Worm (Caenorhabditis elegans) whole organism, L3 larva: Measurements from ENCODE around the gene Y62F5A.12.

Experiments used
- R02D3.7 ChIP-seq: fragments of 150-350 bp; optimal IDR thresholded peaks from 2 replicates; lab custom pipeline; 2014; ENCODE audit warnings: missing biosample characterization, missing genetic modification characterization
- ZK546.5 ChIP-seq: sonication (generic microtip); optimal IDR thresholded peaks from 2 replicates; lab custom pipeline; 2017; ENCODE audit warnings: missing biosample characterization, missing genetic modification characterization
- ama-1 ChIP-seq: fragments of 150-350 bp; optimal IDR thresholded peaks from 2 replicates; lab custom pipeline; 2018
- ceh-16 ChIP-seq: sonication (generic microtip); optimal IDR thresholded peaks from 2 replicates; lab custom pipeline; 2017; ENCODE audit warnings: missing biosample characterization, missing genetic modification characterization
- ceh-28 ChIP-seq: fragments of 150-350 bp; optimal IDR thresholded peaks from 2 replicates; lab custom pipeline; 2014; ENCODE audit warnings: missing biosample characterization, missing genetic modification reagents, missing genetic modification characterization
- ceh-82 ChIP-seq: fragments of 150-350 bp; optimal IDR thresholded peaks from 2 replicates; lab custom pipeline; 2014; ENCODE audit warnings: missing biosample characterization, missing genetic modification characterization
- egl-27 ChIP-seq: sonication (generic microtip); optimal IDR thresholded peaks from 4 replicates; lab custom pipeline; 2017; ENCODE audit warnings: missing biosample characterization, missing genetic modification reagents, missing genetic modification characterization
- egl-5 ChIP-seq: fragments of 150-350 bp; optimal IDR thresholded peaks from 2 replicates; lab custom pipeline; 2017; ENCODE audit warnings: missing biosample characterization, missing genetic modification reagents, missing genetic modification characterization, inconsistent platforms
- elt-1 ChIP-seq: fragments of 150-350 bp; optimal IDR thresholded peaks from 2 replicates; lab custom pipeline; 2014; ENCODE audit warnings: missing biosample characterization, missing genetic modification characterization
- elt-2 ChIP-seq: sonication (generic microtip); optimal IDR thresholded peaks from 2 replicates; lab custom pipeline; 2016; ENCODE audit warnings: missing genetic modification reagents, mild to moderate bottlenecking, missing genetic modification characterization, missing compliant biosample characterization
- elt-3 ChIP-seq, 3 experiments: fragments of 150-350 bp in 1 of 3; sonication (generic microtip) in 2 of 3; optimal IDR thresholded peaks; 2 replicates in 2 of 3; 4 replicates in 1 of 3; lab custom pipeline; 2014 to 2017; ENCODE audit warnings: missing biosample characterization in 3 of 3, missing genetic modification characterization in 3 of 3
- eor-1 ChIP-seq, 2 experiments: fragments of 150-350 bp; optimal IDR thresholded peaks; 2 replicates each; lab custom pipeline; 2014 to 2018; ENCODE audit warnings: missing biosample characterization in 2 of 2, missing genetic modification characterization in 2 of 2
- fkh-10 ChIP-seq: sonication (generic microtip); optimal IDR thresholded peaks from 2 replicates; lab custom pipeline; 2017; ENCODE audit warnings: missing biosample characterization, missing genetic modification reagents, missing genetic modification characterization
- fkh-2 ChIP-seq: fragments of 150-350 bp; optimal IDR thresholded peaks from 2 replicates; lab custom pipeline; 2014; ENCODE audit warnings: missing biosample characterization, missing genetic modification reagents, missing genetic modification characterization
- fos-1 ChIP-seq: fragments of 150-350 bp; optimal IDR thresholded peaks from 2 replicates; lab custom pipeline; 2014; ENCODE audit warnings: missing biosample characterization, missing genetic modification characterization
- hmg-11 ChIP-seq: sonication (generic microtip); optimal IDR thresholded peaks from 2 replicates; lab custom pipeline; 2016; ENCODE audit warnings: missing genetic modification characterization, missing compliant biosample characterization
- jun-1 ChIP-seq: fragments of 150-350 bp; optimal IDR thresholded peaks from 2 replicates; lab custom pipeline; 2014; ENCODE audit warnings: missing biosample characterization, missing genetic modification reagents, missing genetic modification characterization
- lin-15B ChIP-seq: fragments of 150-350 bp; optimal IDR thresholded peaks from 2 replicates; lab custom pipeline; 2014; ENCODE audit warnings: missing biosample characterization, missing genetic modification characterization
- lsy-12 ChIP-seq: sonication (generic microtip); optimal IDR thresholded peaks from 2 replicates; lab custom pipeline; 2016; ENCODE audit warnings: mild to moderate bottlenecking, missing genetic modification characterization, missing compliant biosample characterization
- mdl-1 ChIP-seq: fragments of 150-350 bp; optimal IDR thresholded peaks from 2 replicates; lab custom pipeline; 2014; ENCODE audit warnings: missing biosample characterization, missing genetic modification characterization
- nfya-1 ChIP-seq: sonication (generic microtip); optimal IDR thresholded peaks from 2 replicates; lab custom pipeline; 2017; ENCODE audit warnings: missing genetic modification characterization, mild to moderate bottlenecking, missing compliant biosample characterization, antibody characterized with exemption, moderate library complexity; ENCODE audit not compliant: insufficient read depth
- nhr-11 ChIP-seq: fragments of 150-350 bp; optimal IDR thresholded peaks from 2 replicates; lab custom pipeline; 2014; ENCODE audit warnings: missing biosample characterization, missing genetic modification characterization
- nhr-12 ChIP-seq: fragments of 150-350 bp; optimal IDR thresholded peaks from 2 replicates; lab custom pipeline; 2014; ENCODE audit warnings: missing biosample characterization, missing genetic modification characterization
- nhr-23 ChIP-seq: fragments of 150-350 bp; optimal IDR thresholded peaks from 2 replicates; lab custom pipeline; 2014; ENCODE audit warnings: missing biosample characterization, missing genetic modification reagents, missing genetic modification characterization
- nhr-237 ChIP-seq: fragments of 150-350 bp; optimal IDR thresholded peaks from 2 replicates; lab custom pipeline; 2014; ENCODE audit warnings: missing biosample characterization, missing genetic modification characterization
- nhr-25 ChIP-seq: sonication (generic microtip); optimal IDR thresholded peaks from 2 replicates; lab custom pipeline; 2017; ENCODE audit warnings: missing biosample characterization, missing genetic modification characterization
- nhr-43 ChIP-seq: sonication (generic microtip); optimal IDR thresholded peaks from 2 replicates; lab custom pipeline; 2016; ENCODE audit warnings: mild to moderate bottlenecking, missing genetic modification characterization, missing compliant biosample characterization; ENCODE audit not compliant: poor library complexity, severe bottlenecking
- nhr-76 ChIP-seq: fragments of 150-350 bp; sonication (generic microtip); optimal IDR thresholded peaks from 5 replicates; lab custom pipeline; 2014; ENCODE audit warnings: missing biosample characterization, missing genetic modification characterization
- nhr-77 ChIP-seq: fragments of 150-350 bp; optimal IDR thresholded peaks from 2 replicates; lab custom pipeline; 2014; ENCODE audit warnings: missing biosample characterization, missing genetic modification characterization
- pha-4 ChIP-seq: fragments of 150-350 bp; optimal IDR thresholded peaks from 2 replicates; lab custom pipeline; 2014; ENCODE audit warnings: missing biosample characterization, missing genetic modification reagents, missing genetic modification characterization
- pqm-1 ChIP-seq: fragments of 150-350 bp; optimal IDR thresholded peaks from 2 replicates; lab custom pipeline; 2017; ENCODE audit warnings: missing biosample characterization, missing genetic modification characterization, inconsistent platforms
- skn-1 ChIP-seq: fragments of 150-350 bp; optimal IDR thresholded peaks from 2 replicates; lab custom pipeline; 2014; ENCODE audit warnings: missing biosample characterization, missing genetic modification characterization
- snpc-4 ChIP-seq: fragments of 150-350 bp; optimal IDR thresholded peaks from 2 replicates; lab custom pipeline; 2014; ENCODE audit warnings: missing biosample characterization, missing genetic modification characterization
- tbx-2 ChIP-seq: sonication (generic microtip); optimal IDR thresholded peaks from 2 replicates; lab custom pipeline; 2016; ENCODE audit warnings: mild to moderate bottlenecking, missing genetic modification characterization, missing compliant biosample characterization
- zag-1 ChIP-seq: fragments of 150-350 bp; optimal IDR thresholded peaks from 2 replicates; lab custom pipeline; 2014; ENCODE audit warnings: missing biosample characterization, missing genetic modification characterization
- ztf-11 ChIP-seq: fragments of 150-350 bp; optimal IDR thresholded peaks from 2 replicates; lab custom pipeline; 2014; ENCODE audit warnings: missing biosample characterization, missing genetic modification characterization

Y62F5A.12 gene

ce11 chrII:11495806-11496205, 38.5 kb downstream of the Y62F5A.12 start:
- TF ChIP-seq ceh-16 = no peak
- no peak for TF ChIP-seq nhr-76 (tag; lab: Kevin White, UChicago)
- no peak for TF ChIP-seq nhr-77 (tag; lab: Kevin White, UChicago)
- TF ChIP-seq lin-15B (tag; lab: Kevin White, UChicago) = no peak
- TF ChIP-seq nhr-12 (tag; lab: Kevin White, UChicago) = no peak

ce11 chrII:11495307-11495706, 39.0 kb downstream of the Y62F5A.12 start, which contains the start of the genes ooc-3 and B0334.4:
Gene ooc-3, minus strand, starts transcription at chrII:11495321.
Gene B0334.4, plus strand, starts transcription at chrII:11495692.
- TF ChIP-seq egl-5 (tag; lab: Kevin White, UChicago) (peak; percentile 11), nhr-23 (no peak), pqm-1 (tag; lab: Kevin White, UChicago) (no peak), nfya-1 (tag; lab: Kevin White, UChicago) (peak; percentile 72), skn-1 (tag; lab: Kevin White, UChicago) (peak; percentile 56), tbx-2 (tag; lab: Kevin White, UChicago) (no peak), pha-4 (peak; percentile 70), eor-1 (tag; optimal IDR thresholded peaks at IDR 0.05; lab: Kevin White, UChicago) (no peak)
- TF ChIP-seq, all 47 proteins: peak for 4

- TF ChIP-seq R02D3.7 = no peak
- TF ChIP-seq lsy-12 (tag; lab: Kevin White, UChicago) = peak; percentile 7
- peak; percentile 4 for TF ChIP-seq jun-1 (tag; lab: Kevin White, UChicago)
- peak; percentile 9 for TF ChIP-seq ceh-28 (tag; lab: Kevin White, UChicago)
- no peak for TF ChIP-seq ZK546.5 (tag; lab: Kevin White, UChicago)
- peak; percentile 1 for TF ChIP-seq nfya-1 (tag; lab: Kevin White, UChicago)
- TF ChIP-seq pqm-1 (tag; lab: Kevin White, UChicago) = peak; percentile 62
- TF ChIP-seq mdl-1 (tag; lab: Kevin White, UChicago) = no peak
- peak; percentile 87 for TF ChIP-seq nhr-25 (tag; lab: Kevin White, UChicago)
- peak; percentile 38 for TF ChIP-seq nhr-23
Observed at ce11 chrII:11492843-11493242, 41.4 kb downstream of the Y62F5A.12 start, which contains the start of gene hacl-1. Gene hacl-1, minus strand, starts transcription at chrII:11492963.

ce11 chrII:11487999-11488398, 46.3 kb downstream of the Y62F5A.12 start, which contains the start of gene B0334.13:
Gene B0334.13, plus strand, starts transcription at chrII:11488299.
- TF ChIP-seq nfya-1 (tag; lab: Kevin White, UChicago) = no peak
- TF ChIP-seq elt-1 (tag; lab: Kevin White, UChicago) = peak; percentile 13
- peak; percentile 43 for TF ChIP-seq nhr-25 (tag; lab: Kevin White, UChicago)

- TF ChIP-seq fkh-10 (GFP tag; lab: Kevin White, UChicago) = no peak
- TF ChIP-seq nhr-23 = peak; percentile 4
- TF ChIP-seq nhr-25 (tag; lab: Kevin White, UChicago) = peak; percentile 37
- TF ChIP-seq egl-27 (tag; lab: Kevin White, UChicago) = peak; percentile 12
- TF ChIP-seq, all 47 proteins: peak for 3
Observed at ce11 chrII:11486698-11487234, 47.5 kb downstream of the Y62F5A.12 start, which contains the start of gene ttr-18. Gene ttr-18, minus strand, starts transcription at chrII:11486748.

- TF ChIP-seq ama-1 (lab: Kevin White, UChicago) (peak; percentile 39), fkh-2 (tag; lab: Kevin White, UChicago) (no peak)
Observed at ce11 chrII:11485200-11485599, 49.1 kb downstream of the Y62F5A.12 start, which contains the start of gene twk-5. Gene twk-5, minus strand, starts transcription at chrII:11485300.

- peak; percentile 86 for TF ChIP-seq nhr-43 (tag; lab: Kevin White, UChicago)
- TF ChIP-seq lin-15B (tag; lab: Kevin White, UChicago) = peak; percentile 32
- no peak for TF ChIP-seq ama-1 (lab: Kevin White, UChicago)
- TF ChIP-seq jun-1 (tag; lab: Kevin White, UChicago) = peak; percentile 9
- TF ChIP-seq ceh-82 = no peak
- TF ChIP-seq pqm-1 (tag; lab: Kevin White, UChicago) = peak; percentile 29
- no peak for TF ChIP-seq egl-5 (tag; lab: Kevin White, UChicago)
- no peak for TF ChIP-seq R02D3.7
- peak; percentile 77 for TF ChIP-seq nhr-25 (tag; lab: Kevin White, UChicago)
- TF ChIP-seq hmg-11 (tag; lab: Kevin White, UChicago) = peak; percentile 93
- no peak for TF ChIP-seq elt-3 (tag; optimal IDR thresholded peaks at IDR 0.05; lab: Kevin White, UChicago)
- no peak for TF ChIP-seq snpc-4
- TF ChIP-seq fos-1 = no peak
- no peak for TF ChIP-seq fkh-2 (tag; lab: Kevin White, UChicago)
- TF ChIP-seq nhr-12 (tag; lab: Kevin White, UChicago) = no peak
- TF ChIP-seq nfya-1 (tag; lab: Kevin White, UChicago) = no peak
- no peak for TF ChIP-seq zag-1 (tag; lab: Kevin White, UChicago)
- no peak for TF ChIP-seq elt-1 (tag; lab: Kevin White, UChicago)
- TF ChIP-seq nhr-23 = peak; percentile 36
- no peak for TF ChIP-seq ztf-11 (tag; lab: Kevin White, UChicago)
- no peak for TF ChIP-seq ceh-28 (tag; lab: Kevin White, UChicago)
- TF ChIP-seq ZK546.5 (tag; lab: Kevin White, UChicago) = no peak
- no peak for TF ChIP-seq nhr-237
- TF ChIP-seq nhr-11 (tag; lab: Kevin White, UChicago) = no peak
- TF ChIP-seq elt-2 (tag; lab: Kevin White, UChicago) = peak; percentile 54
- TF ChIP-seq tbx-2 (tag; lab: Kevin White, UChicago) = peak; percentile 47
- no peak for TF ChIP-seq pha-4
Observed at ce11 chrII:11484600-11484999, 49.7 kb downstream of the Y62F5A.12 start.
